Worm (Caenorhabditis elegans): ENCODE data around the gene Y53F4B.14.

DNA sequence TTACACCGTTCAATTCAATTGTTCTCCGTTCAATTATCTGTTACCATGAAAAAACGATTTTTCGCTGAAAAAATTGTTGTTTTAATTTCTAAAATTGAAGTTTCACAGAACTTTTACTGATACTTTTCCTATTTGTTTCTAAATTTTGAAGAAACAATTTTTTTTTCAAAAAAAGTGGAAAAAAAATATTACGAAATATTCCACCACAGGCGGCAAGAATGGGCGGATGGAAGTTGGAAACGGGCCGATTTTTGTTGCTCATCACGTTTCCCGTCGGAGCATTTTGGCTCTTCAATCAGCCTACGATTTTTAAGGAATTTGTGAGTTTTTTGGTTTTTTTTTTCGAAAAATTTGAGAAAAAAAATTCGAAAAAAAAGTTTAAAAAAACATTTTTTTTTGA, at the start of gene Y53F4B.14:
- TF ChIP-seq ref-1 (GFP tag; conservative IDR thresholded peaks at IDR 0.05) (no peak), med-1 (GFP tag; optimal IDR thresholded peaks at IDR 0.05; ENCODE audit: insufficient read depth) (no peak), flt-1 (GFP tag; IDR thresholded peaks at IDR 0.05) (no peak), ztf-23 (GFP tag; IDR thresholded peaks at IDR 0.05) (no peak), tab-1 (GFP tag; IDR thresholded peaks at IDR 0.05) (no peak)
